Worm (Caenorhabditis elegans) whole organism, L3 larva: ENCODE measurements around the gene T01D3.1.

Experiments used
- R02D3.7 ChIP-seq: fragments of 150-350 bp; optimal IDR thresholded peaks from 2 replicates; lab custom pipeline; 2014; ENCODE audit warnings: missing biosample characterization, missing genetic modification characterization
- ZK546.5 ChIP-seq: sonication (generic microtip); optimal IDR thresholded peaks from 2 replicates; lab custom pipeline; 2017; ENCODE audit warnings: missing biosample characterization, missing genetic modification characterization
- aly-2 ChIP-seq: fragments of 150-350 bp; optimal IDR thresholded peaks from 2 replicates; lab custom pipeline; 2014; ENCODE audit warnings: missing biosample characterization, missing genetic modification characterization
- ceh-16 ChIP-seq: sonication (generic microtip); optimal IDR thresholded peaks from 2 replicates; lab custom pipeline; 2017; ENCODE audit warnings: missing biosample characterization, missing genetic modification characterization
- ceh-28 ChIP-seq: fragments of 150-350 bp; optimal IDR thresholded peaks from 2 replicates; lab custom pipeline; 2014; ENCODE audit warnings: missing biosample characterization, missing genetic modification reagents, missing genetic modification characterization
- ceh-82 ChIP-seq: fragments of 150-350 bp; optimal IDR thresholded peaks from 2 replicates; lab custom pipeline; 2014; ENCODE audit warnings: missing biosample characterization, missing genetic modification characterization
- daf-12 ChIP-seq: fragments of 150-350 bp; optimal IDR thresholded peaks from 2 replicates; lab custom pipeline; 2014; ENCODE audit warnings: missing biosample characterization, missing genetic modification reagents, missing genetic modification characterization
- egl-27 ChIP-seq: sonication (generic microtip); optimal IDR thresholded peaks from 4 replicates; lab custom pipeline; 2017; ENCODE audit warnings: missing biosample characterization, missing genetic modification reagents, missing genetic modification characterization
- egl-5 ChIP-seq: fragments of 150-350 bp; optimal IDR thresholded peaks from 2 replicates; lab custom pipeline; 2017; ENCODE audit warnings: missing biosample characterization, missing genetic modification reagents, missing genetic modification characterization, inconsistent platforms
- elt-1 ChIP-seq: fragments of 150-350 bp; optimal IDR thresholded peaks from 2 replicates; lab custom pipeline; 2014; ENCODE audit warnings: missing biosample characterization, missing genetic modification characterization
- elt-2 ChIP-seq: sonication (generic microtip); optimal IDR thresholded peaks from 2 replicates; lab custom pipeline; 2016; ENCODE audit warnings: missing genetic modification reagents, mild to moderate bottlenecking, missing genetic modification characterization, missing compliant biosample characterization
- elt-3 ChIP-seq, 3 experiments: fragments of 150-350 bp in 1 of 3; sonication (generic microtip) in 2 of 3; optimal IDR thresholded peaks; 2 replicates in 2 of 3; 4 replicates in 1 of 3; lab custom pipeline; 2014 to 2017; ENCODE audit warnings: missing biosample characterization in 3 of 3, missing genetic modification characterization in 3 of 3
- eor-1 ChIP-seq, 2 experiments: fragments of 150-350 bp; optimal IDR thresholded peaks; 2 replicates each; lab custom pipeline; 2014 to 2018; ENCODE audit warnings: missing biosample characterization in 2 of 2, missing genetic modification characterization in 2 of 2
- fkh-10 ChIP-seq: sonication (generic microtip); optimal IDR thresholded peaks from 2 replicates; lab custom pipeline; 2017; ENCODE audit warnings: missing biosample characterization, missing genetic modification reagents, missing genetic modification characterization
- fkh-2 ChIP-seq: fragments of 150-350 bp; optimal IDR thresholded peaks from 2 replicates; lab custom pipeline; 2014; ENCODE audit warnings: missing biosample characterization, missing genetic modification reagents, missing genetic modification characterization
- fos-1 ChIP-seq: fragments of 150-350 bp; optimal IDR thresholded peaks from 2 replicates; lab custom pipeline; 2014; ENCODE audit warnings: missing biosample characterization, missing genetic modification characterization
- hmg-11 ChIP-seq: sonication (generic microtip); optimal IDR thresholded peaks from 2 replicates; lab custom pipeline; 2016; ENCODE audit warnings: missing genetic modification characterization, missing compliant biosample characterization
- jun-1 ChIP-seq: fragments of 150-350 bp; optimal IDR thresholded peaks from 2 replicates; lab custom pipeline; 2014; ENCODE audit warnings: missing biosample characterization, missing genetic modification reagents, missing genetic modification characterization
- lin-15B ChIP-seq: fragments of 150-350 bp; optimal IDR thresholded peaks from 2 replicates; lab custom pipeline; 2014; ENCODE audit warnings: missing biosample characterization, missing genetic modification characterization
- lin-39 ChIP-seq: fragments of 150-350 bp; optimal IDR thresholded peaks from 2 replicates; lab custom pipeline; 2018; ENCODE audit warnings: missing biosample characterization, missing genetic modification reagents, missing genetic modification characterization
- mdl-1 ChIP-seq: fragments of 150-350 bp; optimal IDR thresholded peaks from 2 replicates; lab custom pipeline; 2014; ENCODE audit warnings: missing biosample characterization, missing genetic modification characterization
- mml-1 ChIP-seq: fragments of 150-350 bp; sonication (generic microtip); optimal IDR thresholded peaks from 3 replicates; lab custom pipeline; 2014; ENCODE audit warnings: missing biosample characterization, missing genetic modification characterization
- nfya-1 ChIP-seq: sonication (generic microtip); optimal IDR thresholded peaks from 2 replicates; lab custom pipeline; 2017; ENCODE audit warnings: missing genetic modification characterization, mild to moderate bottlenecking, missing compliant biosample characterization, antibody characterized with exemption, moderate library complexity; ENCODE audit not compliant: insufficient read depth
- nhr-11 ChIP-seq: fragments of 150-350 bp; optimal IDR thresholded peaks from 2 replicates; lab custom pipeline; 2014; ENCODE audit warnings: missing biosample characterization, missing genetic modification characterization
- nhr-12 ChIP-seq: fragments of 150-350 bp; optimal IDR thresholded peaks from 2 replicates; lab custom pipeline; 2014; ENCODE audit warnings: missing biosample characterization, missing genetic modification characterization
- nhr-23 ChIP-seq: fragments of 150-350 bp; optimal IDR thresholded peaks from 2 replicates; lab custom pipeline; 2014; ENCODE audit warnings: missing biosample characterization, missing genetic modification reagents, missing genetic modification characterization
- nhr-237 ChIP-seq: fragments of 150-350 bp; optimal IDR thresholded peaks from 2 replicates; lab custom pipeline; 2014; ENCODE audit warnings: missing biosample characterization, missing genetic modification characterization
- nhr-25 ChIP-seq: sonication (generic microtip); optimal IDR thresholded peaks from 2 replicates; lab custom pipeline; 2017; ENCODE audit warnings: missing biosample characterization, missing genetic modification characterization
- nhr-28 ChIP-seq: fragments of 150-350 bp; optimal IDR thresholded peaks from 2 replicates; lab custom pipeline; 2014; ENCODE audit warnings: missing biosample characterization, missing genetic modification characterization
- nhr-43 ChIP-seq: sonication (generic microtip); optimal IDR thresholded peaks from 2 replicates; lab custom pipeline; 2016; ENCODE audit warnings: mild to moderate bottlenecking, missing genetic modification characterization, missing compliant biosample characterization; ENCODE audit not compliant: poor library complexity, severe bottlenecking
- nhr-67 ChIP-seq: fragments of 150-350 bp; optimal IDR thresholded peaks from 2 replicates; lab custom pipeline; 2014; ENCODE audit warnings: missing biosample characterization, missing genetic modification characterization
- nhr-76 ChIP-seq: fragments of 150-350 bp; sonication (generic microtip); optimal IDR thresholded peaks from 5 replicates; lab custom pipeline; 2014; ENCODE audit warnings: missing biosample characterization, missing genetic modification characterization
- nhr-77 ChIP-seq: fragments of 150-350 bp; optimal IDR thresholded peaks from 2 replicates; lab custom pipeline; 2014; ENCODE audit warnings: missing biosample characterization, missing genetic modification characterization
- pha-4 ChIP-seq: fragments of 150-350 bp; optimal IDR thresholded peaks from 2 replicates; lab custom pipeline; 2014; ENCODE audit warnings: missing biosample characterization, missing genetic modification reagents, missing genetic modification characterization
- pqm-1 ChIP-seq: fragments of 150-350 bp; optimal IDR thresholded peaks from 2 replicates; lab custom pipeline; 2017; ENCODE audit warnings: missing biosample characterization, missing genetic modification characterization, inconsistent platforms
- sea-2 ChIP-seq: fragments of 150-350 bp; sonication (generic microtip); optimal IDR thresholded peaks from 4 replicates; lab custom pipeline; 2014; ENCODE audit warnings: missing biosample characterization, missing genetic modification reagents, missing genetic modification characterization
- skn-1 ChIP-seq: fragments of 150-350 bp; optimal IDR thresholded peaks from 2 replicates; lab custom pipeline; 2014; ENCODE audit warnings: missing biosample characterization, missing genetic modification characterization
- snpc-4 ChIP-seq: fragments of 150-350 bp; optimal IDR thresholded peaks from 2 replicates; lab custom pipeline; 2014; ENCODE audit warnings: missing biosample characterization, missing genetic modification characterization
- tbx-2 ChIP-seq: sonication (generic microtip); optimal IDR thresholded peaks from 2 replicates; lab custom pipeline; 2016; ENCODE audit warnings: mild to moderate bottlenecking, missing genetic modification characterization, missing compliant biosample characterization
- unc-39 ChIP-seq: sonication (generic microtip); optimal IDR thresholded peaks from 4 replicates; lab custom pipeline; 2017; ENCODE audit warnings: missing biosample characterization, missing genetic modification characterization
- unc-62 ChIP-seq: fragments of 150-350 bp; sonication (generic microtip); optimal IDR thresholded peaks from 4 replicates; lab custom pipeline; 2014; ENCODE audit warnings: missing biosample characterization, missing genetic modification reagents, missing genetic modification characterization
- zag-1 ChIP-seq: fragments of 150-350 bp; optimal IDR thresholded peaks from 2 replicates; lab custom pipeline; 2014; ENCODE audit warnings: missing biosample characterization, missing genetic modification characterization
- ztf-11 ChIP-seq: fragments of 150-350 bp; optimal IDR thresholded peaks from 2 replicates; lab custom pipeline; 2014; ENCODE audit warnings: missing biosample characterization, missing genetic modification characterization

T01D3.1 gene

DNA sequence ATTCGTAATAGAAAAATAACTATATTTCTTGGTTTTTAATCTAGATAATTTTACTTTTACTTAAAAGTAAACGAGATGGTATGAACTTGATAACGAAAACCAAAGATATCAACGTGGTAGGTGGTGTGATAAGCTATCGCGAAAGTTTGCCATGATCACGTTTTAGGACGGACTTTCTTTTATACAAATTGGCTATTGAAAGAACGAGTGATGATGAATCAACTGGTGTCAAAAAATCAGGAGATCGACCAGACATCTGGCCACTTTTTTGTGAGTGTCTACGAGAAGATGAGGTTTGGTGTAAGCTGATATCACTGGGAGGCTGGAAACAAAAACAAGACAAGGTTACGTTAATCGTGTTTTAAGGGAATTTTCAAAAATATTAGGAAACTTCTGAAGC is 30.5 kb upstream of the T01D3.1 start:
- TF ChIP-seq pha-4 (tag; lab: Kevin White, UChicago), result no peak
- TF ChIP-seq elt-1, result no peak
- TF ChIP-seq pqm-1 (tag; lab: Kevin White, UChicago), result peak; percentile 15
- no peak for TF ChIP-seq unc-39 (tag; lab: Kevin White, UChicago)
- no peak for TF ChIP-seq nhr-28 (tag; lab: Kevin White, UChicago)
- TF ChIP-seq egl-5 (tag; lab: Kevin White, UChicago), result no peak
- no peak for TF ChIP-seq nhr-67 (tag; lab: Kevin White, UChicago)
- no peak for TF ChIP-seq fkh-10 (GFP tag; lab: Kevin White, UChicago)
- TF ChIP-seq mdl-1, result no peak
- peak in 2 of 3 experiments; percentile 22 to 74 for TF ChIP-seq elt-3 (tag; optimal IDR thresholded peaks at IDR 0.05; lab: Kevin White, UChicago)
- peak; percentile 23 for TF ChIP-seq nfya-1 (tag; lab: Kevin White, UChicago)
- TF ChIP-seq fkh-2 (tag; lab: Kevin White, UChicago), result no peak
- no peak for TF ChIP-seq nhr-11 (tag; lab: Kevin White, UChicago)
- TF ChIP-seq nhr-237, result no peak
- TF ChIP-seq skn-1 (tag; lab: Kevin White, UChicago), result no peak
- TF ChIP-seq nhr-25 (tag; lab: Kevin White, UChicago), result peak; percentile 23
- TF ChIP-seq ceh-28 (tag; lab: Kevin White, UChicago), result no peak
- TF ChIP-seq tbx-2 (tag; lab: Kevin White, UChicago), result no peak
- no peak for TF ChIP-seq elt-2 (tag; lab: Kevin White, UChicago)
- no peak for TF ChIP-seq nhr-12 (tag; lab: Kevin White, UChicago)
- TF ChIP-seq nhr-76 (tag; lab: Kevin White, UChicago), result no peak
- TF ChIP-seq unc-62 (GFP tag; lab: Kevin White, UChicago), result no peak
- TF ChIP-seq sea-2 (GFP tag; lab: Kevin White, UChicago), result no peak
- TF ChIP-seq jun-1, result peak; percentile 41
- TF ChIP-seq daf-12, result no peak
- no peak for TF ChIP-seq eor-1 (tag; optimal IDR thresholded peaks at IDR 0.05; lab: Kevin White, UChicago)
- TF ChIP-seq ZK546.5, result no peak
- TF ChIP-seq nhr-23, result peak; percentile 39
- TF ChIP-seq nhr-43, result peak; percentile 19
- no peak for TF ChIP-seq egl-27 (tag; lab: Kevin White, UChicago)
- TF ChIP-seq zag-1 (tag; lab: Kevin White, UChicago), result no peak
- TF ChIP-seq lin-39 (tag; lab: Kevin White, UChicago), result no peak
- TF ChIP-seq fos-1 (tag; lab: Kevin White, UChicago), result no peak
- TF ChIP-seq aly-2, result no peak
- no peak for TF ChIP-seq ceh-82
- no peak for TF ChIP-seq mml-1 (tag; lab: Kevin White, UChicago)
- TF ChIP-seq ztf-11, result no peak
- no peak for TF ChIP-seq nhr-77 (tag; lab: Kevin White, UChicago)
- no peak for TF ChIP-seq R02D3.7 (tag; lab: Kevin White, UChicago)
- no peak for TF ChIP-seq snpc-4 (tag; lab: Kevin White, UChicago)
- TF ChIP-seq ceh-16 (tag; lab: Kevin White, UChicago), result no peak
- TF ChIP-seq lin-15B (tag; lab: Kevin White, UChicago), result no peak

DNA sequence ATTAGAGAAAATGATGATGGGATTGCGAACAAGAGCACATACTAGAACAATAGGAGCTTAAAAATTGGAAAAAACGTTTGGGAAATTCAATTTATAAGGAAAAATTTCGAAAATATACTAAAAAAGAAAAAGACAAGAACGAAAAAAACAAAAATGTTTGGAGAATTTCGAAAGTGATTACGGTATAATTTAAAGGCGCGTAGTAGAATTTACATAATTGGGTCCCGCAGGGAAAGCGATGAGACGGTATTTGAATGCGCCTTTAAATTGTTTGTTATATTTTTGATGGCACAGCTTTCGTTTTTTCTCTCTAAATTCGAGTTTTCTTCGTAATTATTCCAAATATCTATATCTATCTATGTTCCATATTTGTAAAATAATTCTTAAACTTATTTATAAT is 29.6 kb upstream of the T01D3.1 start:
- no peak for TF ChIP-seq hmg-11 (tag; lab: Kevin White, UChicago)
- TF ChIP-seq nhr-25 (tag; lab: Kevin White, UChicago), result no peak
- TF ChIP-seq R02D3.7 (tag; lab: Kevin White, UChicago), result no peak
- no peak for TF ChIP-seq aly-2
- TF ChIP-seq lin-15B (tag; lab: Kevin White, UChicago), result no peak
- TF ChIP-seq nhr-77 (tag; lab: Kevin White, UChicago), result no peak
- no peak for TF ChIP-seq nhr-67 (tag; lab: Kevin White, UChicago)
- no peak for TF ChIP-seq zag-1 (tag; lab: Kevin White, UChicago)
- TF ChIP-seq skn-1 (tag; lab: Kevin White, UChicago), result no peak
- TF ChIP-seq nhr-12 (tag; lab: Kevin White, UChicago), result no peak
- TF ChIP-seq jun-1, result no peak
- TF ChIP-seq, all 47 proteins: peak for 0
